Worm (Caenorhabditis elegans): ENCODE measurements around the gene pho-10.

ce11 chrII:9935664-9936063 lies 15.3 kb upstream of the pho-10 start:
- TF ChIP-seq elt-2 (tag; optimal IDR thresholded peaks at IDR 0.05) (no peak), ahr-1 (tag; optimal IDR thresholded peaks at IDR 0.05) (no peak), dve-1 (tag; optimal IDR thresholded peaks at IDR 0.05) (no peak), nhr-11 (tag; optimal IDR thresholded peaks at IDR 0.05) (no peak), zip-5 (tag; optimal IDR thresholded peaks at IDR 0.05) (no peak), lin-11 (tag; optimal IDR thresholded peaks at IDR 0.05) (no peak), ceh-9 (tag; optimal IDR thresholded peaks at IDR 0.05) (no peak), dmd-4 (tag; optimal IDR thresholded peaks at IDR 0.05; ENCODE audit: borderline replicate concordance) (no peak)
